Worm (Caenorhabditis elegans) whole organism, L3 larva: ENCODE data around the gene C05C9.3.

ENCODE experiments used
- R02D3.7 ChIP-seq: fragments of 150-350 bp; optimal IDR thresholded peaks from 2 replicates; lab custom pipeline; 2014; ENCODE audit warnings: missing biosample characterization, missing genetic modification characterization
- aly-2 ChIP-seq: fragments of 150-350 bp; optimal IDR thresholded peaks from 2 replicates; lab custom pipeline; 2014; ENCODE audit warnings: missing biosample characterization, missing genetic modification characterization
- ceh-16 ChIP-seq: sonication (generic microtip); optimal IDR thresholded peaks from 2 replicates; lab custom pipeline; 2017; ENCODE audit warnings: missing biosample characterization, missing genetic modification characterization
- ceh-28 ChIP-seq: fragments of 150-350 bp; optimal IDR thresholded peaks from 2 replicates; lab custom pipeline; 2014; ENCODE audit warnings: missing biosample characterization, missing genetic modification reagents, missing genetic modification characterization
- daf-12 ChIP-seq: fragments of 150-350 bp; optimal IDR thresholded peaks from 2 replicates; lab custom pipeline; 2014; ENCODE audit warnings: missing biosample characterization, missing genetic modification reagents, missing genetic modification characterization
- egl-27 ChIP-seq: sonication (generic microtip); optimal IDR thresholded peaks from 4 replicates; lab custom pipeline; 2017; ENCODE audit warnings: missing biosample characterization, missing genetic modification reagents, missing genetic modification characterization
- egl-5 ChIP-seq: fragments of 150-350 bp; optimal IDR thresholded peaks from 2 replicates; lab custom pipeline; 2017; ENCODE audit warnings: missing biosample characterization, missing genetic modification reagents, missing genetic modification characterization, inconsistent platforms
- elt-1 ChIP-seq: fragments of 150-350 bp; optimal IDR thresholded peaks from 2 replicates; lab custom pipeline; 2014; ENCODE audit warnings: missing biosample characterization, missing genetic modification characterization
- elt-2 ChIP-seq: sonication (generic microtip); optimal IDR thresholded peaks from 2 replicates; lab custom pipeline; 2016; ENCODE audit warnings: missing genetic modification reagents, mild to moderate bottlenecking, missing genetic modification characterization, missing compliant biosample characterization
- elt-3 ChIP-seq, 3 experiments: fragments of 150-350 bp in 1 of 3; sonication (generic microtip) in 2 of 3; optimal IDR thresholded peaks; 2 replicates in 2 of 3; 4 replicates in 1 of 3; lab custom pipeline; 2014 to 2017; ENCODE audit warnings: missing biosample characterization in 3 of 3, missing genetic modification characterization in 3 of 3
- fkh-10 ChIP-seq: sonication (generic microtip); optimal IDR thresholded peaks from 2 replicates; lab custom pipeline; 2017; ENCODE audit warnings: missing biosample characterization, missing genetic modification reagents, missing genetic modification characterization
- fos-1 ChIP-seq: fragments of 150-350 bp; optimal IDR thresholded peaks from 2 replicates; lab custom pipeline; 2014; ENCODE audit warnings: missing biosample characterization, missing genetic modification characterization
- jun-1 ChIP-seq: fragments of 150-350 bp; optimal IDR thresholded peaks from 2 replicates; lab custom pipeline; 2014; ENCODE audit warnings: missing biosample characterization, missing genetic modification reagents, missing genetic modification characterization
- lin-15B ChIP-seq: fragments of 150-350 bp; optimal IDR thresholded peaks from 2 replicates; lab custom pipeline; 2014; ENCODE audit warnings: missing biosample characterization, missing genetic modification characterization
- lin-39 ChIP-seq: fragments of 150-350 bp; optimal IDR thresholded peaks from 2 replicates; lab custom pipeline; 2018; ENCODE audit warnings: missing biosample characterization, missing genetic modification reagents, missing genetic modification characterization
- lsy-12 ChIP-seq: sonication (generic microtip); optimal IDR thresholded peaks from 2 replicates; lab custom pipeline; 2016; ENCODE audit warnings: mild to moderate bottlenecking, missing genetic modification characterization, missing compliant biosample characterization
- mml-1 ChIP-seq: fragments of 150-350 bp; sonication (generic microtip); optimal IDR thresholded peaks from 3 replicates; lab custom pipeline; 2014; ENCODE audit warnings: missing biosample characterization, missing genetic modification characterization
- nhr-11 ChIP-seq: fragments of 150-350 bp; optimal IDR thresholded peaks from 2 replicates; lab custom pipeline; 2014; ENCODE audit warnings: missing biosample characterization, missing genetic modification characterization
- nhr-23 ChIP-seq: fragments of 150-350 bp; optimal IDR thresholded peaks from 2 replicates; lab custom pipeline; 2014; ENCODE audit warnings: missing biosample characterization, missing genetic modification reagents, missing genetic modification characterization
- nhr-237 ChIP-seq: fragments of 150-350 bp; optimal IDR thresholded peaks from 2 replicates; lab custom pipeline; 2014; ENCODE audit warnings: missing biosample characterization, missing genetic modification characterization
- nhr-25 ChIP-seq: sonication (generic microtip); optimal IDR thresholded peaks from 2 replicates; lab custom pipeline; 2017; ENCODE audit warnings: missing biosample characterization, missing genetic modification characterization
- nhr-28 ChIP-seq: fragments of 150-350 bp; optimal IDR thresholded peaks from 2 replicates; lab custom pipeline; 2014; ENCODE audit warnings: missing biosample characterization, missing genetic modification characterization
- nhr-43 ChIP-seq: sonication (generic microtip); optimal IDR thresholded peaks from 2 replicates; lab custom pipeline; 2016; ENCODE audit warnings: mild to moderate bottlenecking, missing genetic modification characterization, missing compliant biosample characterization; ENCODE audit not compliant: poor library complexity, severe bottlenecking
- nhr-76 ChIP-seq: fragments of 150-350 bp; sonication (generic microtip); optimal IDR thresholded peaks from 5 replicates; lab custom pipeline; 2014; ENCODE audit warnings: missing biosample characterization, missing genetic modification characterization
- pha-4 ChIP-seq: fragments of 150-350 bp; optimal IDR thresholded peaks from 2 replicates; lab custom pipeline; 2014; ENCODE audit warnings: missing biosample characterization, missing genetic modification reagents, missing genetic modification characterization
- pqm-1 ChIP-seq: fragments of 150-350 bp; optimal IDR thresholded peaks from 2 replicates; lab custom pipeline; 2017; ENCODE audit warnings: missing biosample characterization, missing genetic modification characterization, inconsistent platforms
- skn-1 ChIP-seq: fragments of 150-350 bp; optimal IDR thresholded peaks from 2 replicates; lab custom pipeline; 2014; ENCODE audit warnings: missing biosample characterization, missing genetic modification characterization
- snpc-4 ChIP-seq: fragments of 150-350 bp; optimal IDR thresholded peaks from 2 replicates; lab custom pipeline; 2014; ENCODE audit warnings: missing biosample characterization, missing genetic modification characterization
- tbx-2 ChIP-seq: sonication (generic microtip); optimal IDR thresholded peaks from 2 replicates; lab custom pipeline; 2016; ENCODE audit warnings: mild to moderate bottlenecking, missing genetic modification characterization, missing compliant biosample characterization
- unc-39 ChIP-seq: sonication (generic microtip); optimal IDR thresholded peaks from 4 replicates; lab custom pipeline; 2017; ENCODE audit warnings: missing biosample characterization, missing genetic modification characterization
- zag-1 ChIP-seq: fragments of 150-350 bp; optimal IDR thresholded peaks from 2 replicates; lab custom pipeline; 2014; ENCODE audit warnings: missing biosample characterization, missing genetic modification characterization
- ztf-11 ChIP-seq: fragments of 150-350 bp; optimal IDR thresholded peaks from 2 replicates; lab custom pipeline; 2014; ENCODE audit warnings: missing biosample characterization, missing genetic modification characterization

C05C9.3 gene

DNA sequence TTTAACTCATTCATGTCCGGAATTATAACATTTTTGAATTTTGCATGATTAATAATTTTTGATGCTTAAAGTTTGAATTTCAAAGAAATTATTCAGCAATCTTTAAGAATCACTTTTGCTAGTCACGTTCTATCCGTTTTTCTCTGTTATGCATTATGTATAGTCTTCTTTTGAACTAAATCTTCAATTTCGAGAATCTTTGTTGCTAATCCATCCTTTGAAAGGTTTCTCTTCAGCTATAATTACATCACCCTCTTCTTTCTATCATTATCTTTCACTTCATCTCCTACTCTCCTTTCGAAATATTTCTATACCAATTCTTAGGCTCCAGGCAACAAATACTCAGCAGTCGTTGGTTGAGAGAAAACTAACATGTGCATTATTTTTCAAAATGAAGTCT is 1.1 kb downstream of the C05C9.3 start:
- TF ChIP-seq R02D3.7 (tag; lab: Kevin White, UChicago) (no peak), nhr-23 (tag; lab: Kevin White, UChicago) (no peak), mml-1 (tag; lab: Kevin White, UChicago) (no peak), aly-2 (no peak), nhr-11 (no peak), egl-27 (tag; lab: Kevin White, UChicago) (no peak), unc-39 (no peak), ceh-16 (tag; lab: Kevin White, UChicago) (no peak), nhr-43 (tag; lab: Kevin White, UChicago) (no peak), jun-1 (no peak), zag-1 (no peak), lsy-12 (tag; lab: Kevin White, UChicago) (no peak), daf-12 (tag; lab: Kevin White, UChicago) (no peak), egl-5 (tag; lab: Kevin White, UChicago) (no peak), lin-39 (tag; lab: Kevin White, UChicago) (no peak), lin-15B (tag; lab: Kevin White, UChicago) (no peak), nhr-25 (no peak), tbx-2 (tag; lab: Kevin White, UChicago) (no peak), elt-2 (tag; lab: Kevin White, UChicago) (no peak)
- TF ChIP-seq, all 47 proteins: peak for 0

DNA sequence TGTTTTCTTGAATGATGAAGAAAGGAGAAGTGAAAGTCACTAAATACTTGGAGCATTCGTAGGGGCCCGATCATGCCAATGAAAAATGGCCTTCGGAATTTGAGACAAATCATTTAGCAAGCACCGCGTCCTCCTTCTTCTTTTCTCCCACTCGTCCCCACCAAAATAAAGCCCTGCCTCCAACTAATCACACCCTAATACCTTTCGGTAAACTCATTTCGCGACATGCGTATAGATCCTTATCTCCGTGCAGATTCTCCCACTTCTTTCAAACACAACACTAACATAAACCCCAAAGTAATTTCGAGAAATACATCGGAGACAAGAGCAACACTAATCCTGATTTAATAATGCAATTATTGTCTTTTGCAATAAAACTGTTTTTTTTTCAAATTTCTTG is 15.0 kb downstream of the C05C9.3 start:
- TF ChIP-seq elt-1 (tag; lab: Kevin White, UChicago) (peak; percentile 78), fkh-10 (GFP tag; lab: Kevin White, UChicago) (no peak), daf-12 (tag; lab: Kevin White, UChicago) (no peak), jun-1 (no peak), ceh-28 (tag; lab: Kevin White, UChicago) (no peak), lin-39 (tag; lab: Kevin White, UChicago) (peak; percentile 60)

DNA sequence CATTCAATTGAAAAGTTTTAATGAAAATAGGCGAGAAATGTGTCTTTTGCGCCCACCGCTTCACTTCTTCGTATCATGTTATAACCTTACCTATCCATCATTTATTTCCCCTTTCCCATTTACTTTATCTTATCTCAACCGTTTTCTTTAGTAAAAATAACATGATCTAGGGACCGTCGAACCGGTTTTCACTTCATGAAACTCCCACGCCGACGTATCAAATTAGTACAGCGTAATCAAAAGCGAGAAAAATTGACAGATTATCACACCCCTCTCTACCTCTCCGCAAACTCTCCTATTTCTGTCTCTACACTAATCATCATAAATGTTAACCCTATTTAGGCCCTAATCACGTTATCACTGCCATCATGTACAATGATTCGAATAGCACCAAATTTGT is 15.6 kb downstream of the C05C9.3 start:
- TF ChIP-seq ztf-11 (tag; lab: Kevin White, UChicago) (no peak), elt-2 (tag; lab: Kevin White, UChicago) (peak; percentile 20), snpc-4 (no peak), nhr-76 (tag; lab: Kevin White, UChicago) (no peak), unc-39 (no peak), nhr-11 (no peak), elt-3 (tag; optimal IDR thresholded peaks at IDR 0.05; lab: Kevin White, UChicago) (peak in 2 of 3 experiments; percentile 70 to 93), nhr-23 (tag; lab: Kevin White, UChicago) (peak; percentile 47), nhr-43 (tag; lab: Kevin White, UChicago) (peak; percentile 29), pha-4 (no peak), egl-5 (tag; lab: Kevin White, UChicago) (no peak)

ce11 chrX:11134750-11135394 is 17.7 kb downstream of the C05C9.3 start:
- TF ChIP-seq pqm-1 (tag; lab: Kevin White, UChicago) (no peak), egl-5 (tag; lab: Kevin White, UChicago) (no peak), nhr-237 (tag; lab: Kevin White, UChicago) (no peak)

DNA sequence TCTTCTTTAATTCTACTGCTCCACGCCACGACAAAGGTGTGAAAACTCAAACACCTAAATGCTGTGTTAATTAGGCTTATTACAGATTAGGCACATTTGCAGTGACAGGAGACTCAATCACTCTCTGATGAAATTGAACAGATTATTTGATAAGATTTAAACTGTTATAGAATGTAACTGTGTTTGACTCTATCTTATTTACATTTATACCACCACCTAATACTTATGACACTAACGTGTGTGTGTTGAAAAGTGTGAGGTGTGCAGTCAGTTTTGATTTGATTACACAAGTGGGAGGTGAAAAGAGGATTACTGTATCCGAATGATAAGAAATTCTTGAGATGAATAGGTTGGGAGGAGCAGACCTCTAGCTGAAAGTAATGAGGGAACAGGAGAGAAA is 20.4 kb downstream of the C05C9.3 start:
- TF ChIP-seq pqm-1 (tag; lab: Kevin White, UChicago) (peak; percentile 51), fos-1 (no peak), mml-1 (tag; lab: Kevin White, UChicago) (no peak), ceh-28 (tag; lab: Kevin White, UChicago) (no peak), elt-2 (tag; lab: Kevin White, UChicago) (peak; percentile 78), pha-4 (peak; percentile 51), nhr-28 (tag; lab: Kevin White, UChicago) (no peak), lin-39 (tag; lab: Kevin White, UChicago) (no peak), daf-12 (tag; lab: Kevin White, UChicago) (no peak), skn-1 (tag; lab: Kevin White, UChicago) (no peak), elt-3 (tag; optimal IDR thresholded peaks at IDR 0.05; lab: Kevin White, UChicago) (no peak)
